Worm (Caenorhabditis elegans) whole organism, L1 larva: ENCODE data around the gene nlp-61.

Experiments
- C34B4.2 ChIP-seq: sonication (generic microtip); optimal IDR thresholded peaks from 2 replicates; lab custom pipeline; 2017; ENCODE audit warnings: mild to moderate bottlenecking, missing genetic modification characterization, missing compliant biosample characterization
- F16B12.6 ChIP-seq: fragments of 150-350 bp; optimal IDR thresholded peaks from 2 replicates; lab custom pipeline; 2014; ENCODE audit warnings: missing biosample characterization, missing genetic modification characterization
- aha-1 ChIP-seq: fragments of 150-350 bp; optimal IDR thresholded peaks from 2 replicates; lab custom pipeline; 2014; ENCODE audit warnings: missing biosample characterization, missing genetic modification characterization
- blmp-1 ChIP-seq: fragments of 150-350 bp; optimal IDR thresholded peaks from 2 replicates; lab custom pipeline; 2014; ENCODE audit warnings: missing biosample characterization, missing genetic modification characterization
- ceh-63 ChIP-seq: fragments of 200-800 bp; sonication (Bioruptor generic); optimal IDR thresholded peaks from 2 replicates; lab custom pipeline; 2018; ENCODE audit warnings: mild to moderate bottlenecking, missing genetic modification characterization, missing compliant biosample characterization
- ceh-88 ChIP-seq: fragments of 200-800 bp; sonication (Bioruptor generic); IDR thresholded peaks from 2 replicates; pipeline ENCODE4 v1.3.6; 2022; ENCODE audit warnings: missing genetic modification characterization, missing compliant biosample characterization
- ceh-90 ChIP-seq: sonication (generic microtip); optimal IDR thresholded peaks from 2 replicates; lab custom pipeline; 2016; ENCODE audit warnings: missing genetic modification characterization, missing compliant biosample characterization
- efl-1 ChIP-seq, 4 experiments: fragments of 150-350 bp; optimal IDR thresholded peaks in 3 of 4; peaks in 1 of 4; 1 replicate in 1 of 4; 2 replicates in 3 of 4; lab custom pipeline; 2014; ENCODE audit warnings: missing biosample characterization in 2 of 4, missing genetic modification characterization in 2 of 4, missing genetic modification reagents in 2 of 4
- elt-3 ChIP-seq, 6 experiments: fragments of 150-350 bp in 1 of 6; sonication (generic microtip); optimal IDR thresholded peaks; 2 replicates each; lab custom pipeline; 2017 to 2018; ENCODE audit warnings: missing biosample characterization in 6 of 6, missing genetic modification characterization in 6 of 6, inconsistent platforms in 1 of 6
- fkh-10 ChIP-seq: sonication (generic microtip); optimal IDR thresholded peaks from 2 replicates; lab custom pipeline; 2017; ENCODE audit warnings: missing biosample characterization, missing genetic modification reagents, missing genetic modification characterization
- fos-1 ChIP-seq: fragments of 150-350 bp; optimal IDR thresholded peaks from 2 replicates; lab custom pipeline; 2014; ENCODE audit warnings: missing biosample characterization, missing genetic modification characterization
- grh-1 ChIP-seq: fragments of 200-800 bp; sonication (Bioruptor generic); IDR thresholded peaks from 2 replicates; pipeline ENCODE4 v1.3.6; 2022; ENCODE audit warnings: missing genetic modification reagents, missing genetic modification characterization, missing compliant biosample characterization
- irx-1 ChIP-seq: sonication (generic microtip); optimal IDR thresholded peaks from 2 replicates; lab custom pipeline; 2016; ENCODE audit warnings: missing genetic modification characterization, missing compliant biosample characterization
- jun-1 ChIP-seq: fragments of 150-350 bp; optimal IDR thresholded peaks from 2 replicates; lab custom pipeline; 2014; ENCODE audit warnings: missing biosample characterization, missing genetic modification reagents, missing genetic modification characterization
- lin-13 ChIP-seq: fragments of 150-350 bp; optimal IDR thresholded peaks from 2 replicates; lab custom pipeline; 2014; ENCODE audit warnings: missing biosample characterization, missing genetic modification reagents, missing genetic modification characterization
- lin-15B ChIP-seq: fragments of 150-350 bp; sonication (generic microtip); optimal IDR thresholded peaks from 3 replicates; lab custom pipeline; 2014; ENCODE audit warnings: missing biosample characterization, missing genetic modification characterization
- lin-39 ChIP-seq: fragments of 150-350 bp; optimal IDR thresholded peaks from 2 replicates; lab custom pipeline; 2014; ENCODE audit warnings: missing biosample characterization, missing genetic modification reagents, missing genetic modification characterization
- lsy-2 ChIP-seq, 2 experiments: fragments of 150-350 bp; optimal IDR thresholded peaks; 2 replicates each; lab custom pipeline; 2014; ENCODE audit warnings: missing biosample characterization in 2 of 2, missing genetic modification characterization in 2 of 2
- mdl-1 ChIP-seq, 2 experiments: fragments of 150-350 bp; optimal IDR thresholded peaks; 2 replicates each; lab custom pipeline; 2014 to 2017; ENCODE audit warnings: missing biosample characterization in 2 of 2, missing genetic modification characterization in 2 of 2, inconsistent platforms in 1 of 2
- nhr-12 ChIP-seq: sonication (generic microtip); optimal IDR thresholded peaks from 2 replicates; lab custom pipeline; 2017; ENCODE audit warnings: missing biosample characterization, missing genetic modification characterization
- nhr-20 ChIP-seq: sonication (generic microtip); optimal IDR thresholded peaks from 2 replicates; lab custom pipeline; 2016; ENCODE audit warnings: mild to moderate bottlenecking, missing genetic modification characterization, missing compliant biosample characterization
- nhr-47 ChIP-seq: sonication (generic microtip); optimal IDR thresholded peaks from 2 replicates; lab custom pipeline; 2016; ENCODE audit warnings: mild to moderate bottlenecking, missing genetic modification characterization, moderate library complexity, missing compliant biosample characterization
- nhr-71 ChIP-seq: sonication (generic microtip); optimal IDR thresholded peaks from 2 replicates; lab custom pipeline; 2016; ENCODE audit warnings: mild to moderate bottlenecking, missing genetic modification characterization, moderate library complexity, missing compliant biosample characterization
- nhr-84 ChIP-seq: sonication (generic microtip); optimal IDR thresholded peaks from 2 replicates; lab custom pipeline; 2017; ENCODE audit warnings: missing biosample characterization, missing genetic modification characterization
- nhr-85 ChIP-seq: sonication (generic microtip); peaks from one replicate; lab custom pipeline; 2016; ENCODE audit warnings: missing genetic modification characterization, inconsistent platforms, missing compliant biosample characterization
- nhr-90 ChIP-seq: sonication (generic microtip); optimal IDR thresholded peaks from 2 replicates; lab custom pipeline; 2016; ENCODE audit warnings: mild to moderate bottlenecking, missing genetic modification characterization, missing compliant biosample characterization; ENCODE audit not compliant: poor library complexity
- pag-3 ChIP-seq: sonication (generic microtip); optimal IDR thresholded peaks from 2 replicates; lab custom pipeline; 2017; ENCODE audit warnings: missing genetic modification characterization, mild to moderate bottlenecking, missing compliant biosample characterization, antibody characterized with exemption, borderline replicate concordance; ENCODE audit not compliant: insufficient read depth
- pax-3 ChIP-seq: fragments of 200-800 bp; sonication (Bioruptor generic); optimal IDR thresholded peaks from 2 replicates; lab custom pipeline; 2018; ENCODE audit warnings: mild to moderate bottlenecking, missing genetic modification characterization, moderate library complexity, missing compliant biosample characterization
- rnt-1 ChIP-seq: sonication (generic microtip); optimal IDR thresholded peaks from 2 replicates; lab custom pipeline; 2016; ENCODE audit warnings: mild to moderate bottlenecking, missing genetic modification characterization, moderate library complexity, missing compliant biosample characterization
- snu-23 ChIP-seq: sonication (generic microtip); optimal IDR thresholded peaks from 2 replicates; lab custom pipeline; 2016; ENCODE audit warnings: missing genetic modification characterization, missing compliant biosample characterization
- tlp-1 ChIP-seq: fragments of 150-350 bp; optimal IDR thresholded peaks from 2 replicates; lab custom pipeline; 2014; ENCODE audit warnings: missing biosample characterization, missing genetic modification characterization
- unc-130 ChIP-seq: fragments of 150-350 bp; optimal IDR thresholded peaks from 2 replicates; lab custom pipeline; 2017; ENCODE audit warnings: missing biosample characterization, missing genetic modification characterization, inconsistent platforms
- unc-30 ChIP-seq: sonication (generic microtip); optimal IDR thresholded peaks from 2 replicates; lab custom pipeline; 2017; ENCODE audit warnings: missing biosample characterization, missing genetic modification characterization
- vab-15 ChIP-seq: sonication (generic microtip); optimal IDR thresholded peaks from 2 replicates; lab custom pipeline; 2017; ENCODE audit warnings: missing genotype, mild to moderate bottlenecking, missing genetic modification characterization, missing compliant biosample characterization
- xbp-1 ChIP-seq: sonication (generic microtip); optimal IDR thresholded peaks from 2 replicates; lab custom pipeline; 2016; ENCODE audit warnings: missing genetic modification characterization, missing compliant biosample characterization
- ztf-4 ChIP-seq: fragments of 150-350 bp; optimal IDR thresholded peaks from 2 replicates; lab custom pipeline; 2014; ENCODE audit warnings: missing biosample characterization, missing genetic modification characterization

nlp-61 gene

ce11 chrX:7607982-7608381 is 19.5 kb upstream of the nlp-61 start, which contains the start of gene twk-17:
Gene twk-17 (minus strand): TSS chrX:7608082.
- TF ChIP-seq lin-39 (tag; lab: Kevin White, UChicago) (no peak), rnt-1 (no peak), ceh-90 (no peak), ceh-88 (GFP tag; lab: Robert Waterston, UW) (no peak), nhr-47 (no peak), efl-1 (optimal IDR thresholded peaks at IDR 0.05; lab: Kevin White, UChicago) (no peak), efl-1 (GFP tag; optimal IDR thresholded peaks at IDR 0.05 in 1 of 2; lab: Kevin White, UChicago) (no peak), aha-1 (tag; lab: Kevin White, UChicago) (no peak), jun-1 (tag; lab: Kevin White, UChicago) (no peak), pag-3 (tag; lab: Kevin White, UChicago) (no peak), C34B4.2 (tag; lab: Kevin White, UChicago) (no peak), irx-1 (tag; lab: Kevin White, UChicago) (no peak), lin-15B (tag; lab: Kevin White, UChicago) (no peak), pax-3 (tag; lab: Kevin White, UChicago) (no peak), grh-1 (GFP tag; lab: Robert Waterston, UW) (no peak), ceh-63 (GFP tag; lab: Kevin White, UChicago) (no peak)

- TF ChIP-seq nhr-71 (tag; lab: Kevin White, UChicago) (no peak), nhr-85 (tag; lab: Kevin White, UChicago) (no peak)
These were observed 13.0 kb upstream of the nlp-61 start for ce11 chrX:7614466-7614865.

- TF ChIP-seq nhr-20 (tag; lab: Kevin White, UChicago) (no peak), xbp-1 (tag; lab: Kevin White, UChicago) (no peak), vab-15 (tag; lab: Kevin White, UChicago) (no peak)
- TF ChIP-seq, all 84 proteins: peak for 0
These were observed 8.6 kb downstream of the nlp-61 start for ce11 chrX:7636037-7636436.

ce11 chrX:7638790-7639189 is 11.3 kb downstream of the nlp-61 start:
- TF ChIP-seq efl-1 (optimal IDR thresholded peaks at IDR 0.05; lab: Kevin White, UChicago) (no peak), efl-1 (GFP tag; optimal IDR thresholded peaks at IDR 0.05 in 1 of 2; lab: Kevin White, UChicago) (no peak), nhr-85 (tag; lab: Kevin White, UChicago) (no peak), snu-23 (GFP tag; lab: Kevin White, UChicago) (no peak), rnt-1 (no peak), blmp-1 (peak; percentile 78), elt-3 (tag; optimal IDR thresholded peaks at IDR 0.05; lab: Kevin White, UChicago) (peak in 1 of 6 experiments; percentile 11), nhr-90 (tag; lab: Kevin White, UChicago) (no peak), xbp-1 (tag; lab: Kevin White, UChicago) (no peak)

ce11 chrX:7640391-7640790 is 12.9 kb downstream of the nlp-61 start:
- TF ChIP-seq lin-13 (GFP tag; lab: Kevin White, UChicago) (no peak), fkh-10 (no peak), lsy-2 (tag; optimal IDR thresholded peaks at IDR 0.05; lab: Kevin White, UChicago) (no peak), fos-1 (no peak), nhr-84 (tag; lab: Kevin White, UChicago) (no peak), unc-30 (tag; lab: Kevin White, UChicago) (no peak), ceh-88 (GFP tag; lab: Robert Waterston, UW) (no peak), tlp-1 (tag; lab: Kevin White, UChicago) (no peak), nhr-71 (tag; lab: Kevin White, UChicago) (no peak), F16B12.6 (tag; lab: Kevin White, UChicago) (no peak), ceh-63 (GFP tag; lab: Kevin White, UChicago) (no peak), unc-130 (tag; lab: Kevin White, UChicago) (no peak), nhr-12 (tag; lab: Kevin White, UChicago) (no peak), vab-15 (tag; lab: Kevin White, UChicago) (no peak), mdl-1 (tag; optimal IDR thresholded peaks at IDR 0.05; lab: Kevin White, UChicago) (no peak), ztf-4 (no peak)
